Worm (Caenorhabditis elegans): ENCODE results near the gene T19H12.15.

- TF ChIP-seq efl-1 (optimal IDR thresholded peaks at IDR 0.05) (no peak), efl-1 (GFP tag; optimal IDR thresholded peaks at IDR 0.05 in 1 of 2) (no peak), elt-3 (tag; optimal IDR thresholded peaks at IDR 0.05) (no peak), dpl-1 (GFP tag; optimal IDR thresholded peaks at IDR 0.05) (no peak)
Measured at ce11 chrV:4867535-4867934, 11.6 kb downstream of the T19H12.15 start.

All from whole organism, L1 larva.